Worm (Caenorhabditis elegans) whole organism, L4 larva: ENCODE measurements around the gene srt-54.

ENCODE experiments used
- Y5F2A.4 ChIP-seq: fragments of 200-800 bp; sonication (Bioruptor generic); optimal IDR thresholded peaks from 2 replicates; lab custom pipeline; 2018; ENCODE audit warnings: mild to moderate bottlenecking, missing genetic modification characterization, missing compliant biosample characterization
- ZK546.5 ChIP-seq, 2 experiments: sonication (generic microtip); optimal IDR thresholded peaks; 2 replicates each; lab custom pipeline; 2017; ENCODE audit warnings: missing biosample characterization in 2 of 2, missing genetic modification characterization in 2 of 2
- ceh-82 ChIP-seq: sonication (generic microtip); optimal IDR thresholded peaks from 2 replicates; lab custom pipeline; 2017; ENCODE audit warnings: missing biosample characterization, missing genetic modification characterization
- duxl-1 ChIP-seq: sonication (generic microtip); optimal IDR thresholded peaks from 2 replicates; lab custom pipeline; 2016; ENCODE audit warnings: mild to moderate bottlenecking, missing genetic modification characterization, moderate library complexity, missing compliant biosample characterization; ENCODE audit not compliant: poor library complexity
- dve-1 ChIP-seq: sonication (generic microtip); optimal IDR thresholded peaks from 2 replicates; lab custom pipeline; 2017; ENCODE audit warnings: antibody characterized with exemption, mild to moderate bottlenecking, missing genetic modification characterization, missing compliant biosample characterization; ENCODE audit not compliant: insufficient read depth
- lin-13 ChIP-seq: fragments of 150-350 bp; optimal IDR thresholded peaks from 2 replicates; lab custom pipeline; 2014; ENCODE audit warnings: missing biosample characterization, missing genetic modification reagents, missing genetic modification characterization
- lin-39 ChIP-seq: fragments of 150-350 bp; optimal IDR thresholded peaks from 2 replicates; lab custom pipeline; 2014; ENCODE audit warnings: missing biosample characterization, missing genetic modification reagents, missing genetic modification characterization
- mdl-1 ChIP-seq, 2 experiments: fragments of 150-350 bp in 1 of 2; sonication (generic microtip) in 1 of 2; optimal IDR thresholded peaks; 2 replicates each; lab custom pipeline; 2014 to 2017; ENCODE audit warnings: missing biosample characterization in 2 of 2, missing genetic modification characterization in 2 of 2
- mxl-2 ChIP-seq: fragments of 200-800 bp; sonication (Bioruptor generic); conservative IDR thresholded peaks from 2 replicates; pipeline ENCODE4 v1.3.6; 2022; ENCODE audit warnings: missing genetic modification reagents, missing genetic modification characterization, missing compliant biosample characterization
- nhr-42 ChIP-seq: fragments of 200-800 bp; sonication (Bioruptor generic); IDR thresholded peaks from 2 replicates; pipeline ENCODE4 v1.3.6; 2022; ENCODE audit warnings: missing genetic modification characterization, missing compliant biosample characterization
- nhr-77 ChIP-seq: fragments of 150-350 bp; optimal IDR thresholded peaks from 2 replicates; lab custom pipeline; 2014; ENCODE audit warnings: missing biosample characterization, missing genetic modification characterization
- pha-4 ChIP-seq, 2 experiments: fragments of 150-350 bp in 1 of 2; fragments of 200-800 bp in 1 of 2; sonication (Bioruptor generic) in 1 of 2; IDR thresholded peaks in 1 of 2; optimal IDR thresholded peaks in 1 of 2; 2 replicates each; pipeline versions ENCODE4 v1.3.6 to Lab custom; 2014 to 2022; ENCODE audit warnings: missing genetic modification characterization in 2 of 2, missing genetic modification reagents in 2 of 2, missing biosample characterization in 1 of 2, missing compliant biosample characterization in 1 of 2
- skn-1 ChIP-seq: fragments of 150-350 bp; optimal IDR thresholded peaks from 2 replicates; lab custom pipeline; 2014; ENCODE audit warnings: missing biosample characterization, missing genetic modification characterization
- vab-7 ChIP-seq: fragments of 200-800 bp; sonication (Bioruptor generic); IDR thresholded peaks from 2 replicates; pipeline ENCODE4 v1.3.6; 2022; ENCODE audit warnings: missing genetic modification reagents, missing genetic modification characterization, missing compliant biosample characterization

- TF ChIP-seq nhr-77 (no peak), ceh-82 (tag; lab: Kevin White, UChicago) (no peak), nhr-42 (GFP tag; lab: Robert Waterston, UW) (no peak), lin-13 (GFP tag; lab: Kevin White, UChicago) (no peak), vab-7 (GFP tag; lab: Robert Waterston, UW) (no peak), skn-1 (tag; lab: Kevin White, UChicago) (no peak), ZK546.5 (tag; optimal IDR thresholded peaks at IDR 0.05; lab: Kevin White, UChicago) (no peak), mxl-2 (GFP tag; lab: Robert Waterston, UW) (no peak), duxl-1 (tag; lab: Kevin White, UChicago) (no peak), lin-39 (no peak), Y5F2A.4 (GFP tag; lab: Kevin White, UChicago) (no peak), mdl-1 (tag; optimal IDR thresholded peaks at IDR 0.05; lab: Kevin White, UChicago) (no peak), dve-1 (tag; lab: Kevin White, UChicago) (no peak), pha-4 (GFP tag; IDR thresholded peaks at IDR 0.05; lab: Robert Waterston, UW) (no peak), pha-4 (tag; optimal IDR thresholded peaks at IDR 0.05; lab: Kevin White, UChicago) (no peak)
These were observed 29.1 kb upstream of the srt-54 start for ce11 chrII:87937-88336.
